Worm (Caenorhabditis elegans): ENCODE results near the gene rpt-4.

- TF ChIP-seq xnd-1 (tag; optimal IDR thresholded peaks at IDR 0.05) (no peak), ama-1 (optimal IDR thresholded peaks at IDR 0.05) (no peak), ama-1 (GFP tag; optimal IDR thresholded peaks at IDR 0.05) (no peak), fkh-3 (tag; optimal IDR thresholded peaks at IDR 0.05) (no peak), sdz-38 (tag; optimal IDR thresholded peaks at IDR 0.05) (no peak), ztf-3 (GFP tag; optimal IDR thresholded peaks at IDR 0.05) (no peak), unc-130 (GFP tag; optimal IDR thresholded peaks at IDR 0.05) (no peak), ztf-26 (tag; optimal IDR thresholded peaks at IDR 0.05) (no peak), lin-40 (tag; optimal IDR thresholded peaks at IDR 0.05) (no peak), egl-44 (GFP tag; IDR thresholded peaks at IDR 0.05) (no peak), attf-5 (GFP tag; optimal IDR thresholded peaks at IDR 0.05) (no peak), B0261.1 (tag; optimal IDR thresholded peaks at IDR 0.05) (no peak), snpc-4 (GFP tag; optimal IDR thresholded peaks at IDR 0.05) (no peak), snpc-4 (tag; optimal IDR thresholded peaks at IDR 0.05) (no peak)
Observed at ce11 chrII:21953-22352, 24.1 kb downstream of the rpt-4 start.

All from whole organism, young adult.